Fruit fly (Drosophila melanogaster) whole organism: Measurements from ENCODE around the gene Btk.

Experiments
- CG8478 ChIP-seq: fragments of >200 bp; optimal IDR thresholded peaks from 2 replicates; lab custom pipeline; 2018; ENCODE audit warnings: inconsistent platforms
- Dll ChIP-seq: fragments of >200 bp; optimal IDR thresholded peaks from 2 replicates; lab custom pipeline; 2017
- EcR ChIP-seq, 2 experiments: fragments of >200 bp; optimal IDR thresholded peaks; 2 replicates each; lab custom pipeline; 2017; ENCODE audit warnings: missing biosample characterization in 2 of 2, missing genetic modification characterization in 2 of 2, missing genetic modification reagents in 2 of 2
- psq ChIP-seq: fragments of >200 bp; optimal IDR thresholded peaks from 2 replicates; lab custom pipeline; 2017
- usp ChIP-seq: fragments of >200 bp; optimal IDR thresholded peaks from 2 replicates; lab custom pipeline; 2017; ENCODE audit warnings: missing biosample characterization, missing genetic modification characterization, mixed read lengths

DNA sequence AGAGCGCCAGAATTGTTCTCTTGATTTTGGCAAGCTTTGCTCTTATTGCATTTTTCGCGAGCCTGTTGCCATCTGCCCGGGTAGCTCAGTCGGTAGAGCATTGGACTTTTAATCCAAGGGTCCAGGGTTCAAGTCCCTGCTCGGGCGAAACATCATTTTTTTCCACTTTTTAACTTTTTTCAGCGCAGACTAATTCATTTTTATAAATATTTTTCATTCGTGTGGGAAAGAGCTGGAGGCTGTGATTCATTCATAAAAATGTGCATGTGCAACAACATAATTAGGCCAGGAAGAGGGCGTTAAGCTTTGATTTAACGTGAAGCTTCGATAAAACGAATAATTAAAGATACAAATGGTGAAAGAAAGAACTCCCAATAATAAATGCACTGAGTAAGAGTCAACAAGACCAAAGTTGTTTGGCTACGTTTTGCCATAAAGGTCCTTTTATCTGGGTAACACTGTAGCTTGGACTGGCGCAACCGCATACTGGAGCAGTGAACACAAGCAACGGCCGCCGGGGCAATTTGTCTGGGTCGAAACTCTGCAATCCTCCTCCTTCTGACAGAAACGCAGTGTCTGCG, 10.1 kb downstream of the Btk start:
- TF ChIP-seq usp (no peak), psq (lab: Kevin White, UChicago) (no peak), CG8478 (lab: Kevin White, UChicago) (no peak), EcR (GFP tag; optimal IDR thresholded peaks at IDR 0.05; lab: Kevin White, UChicago) (no peak), Dll (lab: Kevin White, UChicago) (no peak)
